Worm (Caenorhabditis elegans): ENCODE measurements around the gene C30H6.8.

The C30H6.8 gene

DNA sequence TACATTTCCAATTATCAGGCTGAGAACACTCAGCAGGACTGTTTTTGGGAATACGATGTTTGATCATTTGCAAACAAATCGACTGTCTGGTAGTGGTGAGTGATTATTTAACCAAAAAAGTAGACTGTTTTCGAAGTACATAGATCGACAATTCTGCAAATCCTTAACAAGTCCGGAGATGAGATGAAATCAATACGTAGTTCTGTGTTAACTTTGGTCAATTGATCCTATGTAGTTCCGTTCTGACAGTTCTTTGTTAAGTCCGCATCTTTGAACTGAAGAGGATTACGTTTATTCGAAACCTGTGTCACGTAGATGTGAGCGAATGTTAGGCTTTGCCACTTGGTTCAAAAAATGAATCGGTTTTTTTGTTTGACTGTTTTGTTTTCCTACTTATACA lies 30.5 kb upstream of the C30H6.8 start, which contains the start of gene clec-199:
TSS of gene clec-199 (plus strand) at position 301 of the 400 bp plus-strand sequence.
- no peak for TF ChIP-seq med-1 (GFP tag; optimal IDR thresholded peaks at IDR 0.05; ENCODE audit: insufficient read depth)
- no peak for TF ChIP-seq klf-2 (GFP tag; conservative IDR thresholded peaks at IDR 0.05)
- TF ChIP-seq T22C8.4 (GFP tag; IDR thresholded peaks at IDR 0.05) = no peak
- TF ChIP-seq flt-1 (GFP tag; IDR thresholded peaks at IDR 0.05) = no peak
- TF ChIP-seq ztf-29 (GFP tag; IDR thresholded peaks at IDR 0.05) = no peak
- no peak for TF ChIP-seq ztf-23 (GFP tag; IDR thresholded peaks at IDR 0.05)
- TF ChIP-seq ref-1 (GFP tag; conservative IDR thresholded peaks at IDR 0.05) = no peak
- no peak for TF ChIP-seq cog-1 (tag; optimal IDR thresholded peaks at IDR 0.05)
- no peak for TF ChIP-seq tab-1 (GFP tag; IDR thresholded peaks at IDR 0.05)

DNA sequence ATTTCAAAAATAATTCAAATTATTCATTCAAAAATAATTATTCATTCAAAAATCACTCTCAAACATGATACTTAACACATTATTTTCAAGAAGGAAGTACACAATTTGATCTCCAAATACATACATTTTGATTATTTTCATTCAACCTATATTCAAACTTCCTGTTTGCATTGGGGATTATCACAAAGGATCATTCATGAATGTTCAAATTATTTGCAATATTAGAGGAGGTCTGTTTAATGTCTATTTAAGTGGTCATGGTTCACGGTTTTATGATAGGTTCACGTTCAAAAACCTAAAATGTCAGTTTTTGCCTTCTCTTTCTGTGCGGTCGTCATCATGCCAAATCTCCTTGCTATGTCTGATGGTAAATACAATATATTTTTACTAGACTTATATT lies 21.0 kb upstream of the C30H6.8 start, which contains the start of gene clec-202:
TSS of gene clec-202 (plus strand) at position 301 of the 400 bp plus-strand sequence.
- TF ChIP-seq ztf-29 (GFP tag; IDR thresholded peaks at IDR 0.05) (no peak), tab-1 (GFP tag; IDR thresholded peaks at IDR 0.05) (no peak), med-1 (GFP tag; optimal IDR thresholded peaks at IDR 0.05; ENCODE audit: insufficient read depth) (no peak), ztf-23 (GFP tag; IDR thresholded peaks at IDR 0.05) (no peak), cog-1 (tag; optimal IDR thresholded peaks at IDR 0.05) (no peak), flt-1 (GFP tag; IDR thresholded peaks at IDR 0.05) (no peak), klf-2 (GFP tag; conservative IDR thresholded peaks at IDR 0.05) (no peak), ref-1 (GFP tag; conservative IDR thresholded peaks at IDR 0.05) (no peak), T22C8.4 (GFP tag; IDR thresholded peaks at IDR 0.05) (no peak)

DNA sequence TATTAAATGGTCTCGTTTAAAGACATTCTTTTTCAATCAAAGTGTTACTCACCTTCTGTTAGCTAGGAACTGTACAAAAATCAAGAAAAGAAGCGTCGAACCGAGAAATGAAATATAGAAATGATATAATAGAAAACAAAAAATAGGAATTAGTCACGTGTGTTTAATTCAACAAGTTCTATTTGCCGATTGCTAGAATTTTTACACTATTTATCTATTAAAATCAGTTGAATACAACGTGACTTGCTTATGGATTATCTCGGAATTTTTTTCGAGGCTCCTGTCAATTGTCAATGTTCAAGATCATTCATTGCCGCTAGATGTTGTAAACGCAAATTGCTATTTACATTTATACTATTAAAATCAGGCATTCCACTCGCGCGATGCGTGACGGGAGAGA lies 14.8 kb upstream of the C30H6.8 start, which contains the start of gene zipt-17:
TSS of gene zipt-17 (minus strand) at position 101 of the 400 bp plus-strand sequence.
- TF ChIP-seq ref-1 (GFP tag; conservative IDR thresholded peaks at IDR 0.05) (no peak), med-1 (GFP tag; optimal IDR thresholded peaks at IDR 0.05; ENCODE audit: insufficient read depth) (no peak), flt-1 (GFP tag; IDR thresholded peaks at IDR 0.05) (no peak), tab-1 (GFP tag; IDR thresholded peaks at IDR 0.05) (no peak), klf-2 (GFP tag; conservative IDR thresholded peaks at IDR 0.05) (no peak), ztf-23 (GFP tag; IDR thresholded peaks at IDR 0.05) (no peak)

DNA sequence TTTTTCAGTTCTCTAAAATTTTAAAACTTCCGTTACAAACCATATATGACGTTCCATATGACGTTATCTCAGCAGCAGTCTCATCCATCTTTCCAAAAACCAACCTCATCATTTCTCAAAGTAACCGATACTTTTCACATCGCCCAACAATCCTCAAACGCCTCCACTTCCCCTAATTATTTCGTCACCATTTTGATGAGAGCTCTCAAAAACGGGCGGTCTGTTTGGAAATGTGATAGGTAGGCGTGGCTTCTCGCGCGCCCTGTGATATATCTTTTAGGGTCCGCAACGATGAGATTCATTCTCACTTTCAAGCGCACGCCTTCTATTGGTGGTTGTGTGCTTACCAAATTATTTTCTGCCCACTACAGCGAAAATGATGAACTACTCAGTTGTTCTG lies 13.8 kb upstream of the C30H6.8 start, which contains the start of gene trh-1:
TSS of gene trh-1 (plus strand) at position 301 of the 400 bp plus-strand sequence.
- TF ChIP-seq T22C8.4 (GFP tag; IDR thresholded peaks at IDR 0.05) = no peak
- TF ChIP-seq ztf-23 (GFP tag; IDR thresholded peaks at IDR 0.05) = no peak
- TF ChIP-seq ztf-29 (GFP tag; IDR thresholded peaks at IDR 0.05) = no peak
- no peak for TF ChIP-seq klf-2 (GFP tag; conservative IDR thresholded peaks at IDR 0.05)
- no peak for TF ChIP-seq cog-1 (tag; optimal IDR thresholded peaks at IDR 0.05)
- no peak for TF ChIP-seq ref-1 (GFP tag; conservative IDR thresholded peaks at IDR 0.05)
- TF ChIP-seq med-1 (GFP tag; optimal IDR thresholded peaks at IDR 0.05; ENCODE audit: insufficient read depth) = no peak
- TF ChIP-seq tab-1 (GFP tag; IDR thresholded peaks at IDR 0.05) = no peak
- no peak for TF ChIP-seq flt-1 (GFP tag; IDR thresholded peaks at IDR 0.05)

DNA sequence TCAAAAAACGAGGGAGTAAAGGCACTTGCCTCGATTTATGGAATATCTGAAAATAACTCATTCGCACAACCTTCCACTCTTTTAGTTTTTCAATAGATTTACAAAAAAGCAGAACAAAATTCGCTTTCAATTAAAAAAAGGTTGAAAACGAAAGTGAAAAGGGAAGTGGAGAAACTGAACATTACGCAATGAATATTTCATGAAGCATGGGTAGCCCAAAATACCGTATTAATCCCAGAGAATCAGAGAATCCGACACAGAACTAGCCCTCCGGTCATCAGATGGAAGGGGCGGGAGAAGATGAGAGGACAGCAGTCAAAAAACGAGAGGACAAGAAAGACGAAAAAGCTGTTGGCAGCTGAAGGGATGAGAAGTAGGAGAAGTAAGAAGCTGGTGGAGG lies 10.7 kb upstream of the C30H6.8 start, which contains the start of gene C30H6.5:
TSS of gene C30H6.5 (plus strand) at position 301 of the 400 bp plus-strand sequence.
- TF ChIP-seq ztf-29 (GFP tag; IDR thresholded peaks at IDR 0.05) (no peak), med-1 (GFP tag; optimal IDR thresholded peaks at IDR 0.05; ENCODE audit: insufficient read depth) (no peak), klf-2 (GFP tag; conservative IDR thresholded peaks at IDR 0.05) (no peak), ztf-23 (GFP tag; IDR thresholded peaks at IDR 0.05) (no peak), T22C8.4 (GFP tag; IDR thresholded peaks at IDR 0.05) (no peak), cog-1 (tag; optimal IDR thresholded peaks at IDR 0.05) (no peak), ref-1 (GFP tag; conservative IDR thresholded peaks at IDR 0.05) (no peak), flt-1 (GFP tag; IDR thresholded peaks at IDR 0.05) (no peak), tab-1 (GFP tag; IDR thresholded peaks at IDR 0.05) (no peak)

DNA sequence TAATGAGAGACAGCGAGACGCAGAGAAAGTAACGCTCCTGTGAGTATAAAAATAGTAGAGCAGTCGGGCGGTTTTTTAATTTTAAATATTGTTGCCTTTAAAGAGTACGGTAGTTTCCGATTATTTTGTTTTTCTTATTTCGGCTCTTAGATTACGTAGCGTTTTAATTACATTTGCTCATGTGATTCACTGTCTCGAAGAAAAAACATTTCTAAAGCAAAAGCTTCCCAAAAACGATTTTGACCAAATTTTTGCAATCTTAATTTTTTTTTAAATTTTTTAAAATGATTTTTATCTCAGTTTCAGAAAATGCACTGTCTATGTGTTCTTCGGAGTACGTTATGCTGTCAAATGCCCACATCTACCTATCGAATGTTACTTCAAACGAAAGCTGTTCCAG lies 6.0 kb upstream of the C30H6.8 start, which contains the start of gene haf-1:
TSS of gene haf-1 (plus strand) at position 301 of the 400 bp plus-strand sequence.
- TF ChIP-seq ref-1 (GFP tag; conservative IDR thresholded peaks at IDR 0.05) (no peak), T22C8.4 (GFP tag; IDR thresholded peaks at IDR 0.05) (no peak), tab-1 (GFP tag; IDR thresholded peaks at IDR 0.05) (no peak), ztf-29 (GFP tag; IDR thresholded peaks at IDR 0.05) (no peak), klf-2 (GFP tag; conservative IDR thresholded peaks at IDR 0.05) (no peak), ztf-23 (GFP tag; IDR thresholded peaks at IDR 0.05) (no peak), flt-1 (GFP tag; IDR thresholded peaks at IDR 0.05) (no peak), med-1 (GFP tag; optimal IDR thresholded peaks at IDR 0.05; ENCODE audit: insufficient read depth) (no peak), cog-1 (tag; optimal IDR thresholded peaks at IDR 0.05) (no peak)

DNA sequence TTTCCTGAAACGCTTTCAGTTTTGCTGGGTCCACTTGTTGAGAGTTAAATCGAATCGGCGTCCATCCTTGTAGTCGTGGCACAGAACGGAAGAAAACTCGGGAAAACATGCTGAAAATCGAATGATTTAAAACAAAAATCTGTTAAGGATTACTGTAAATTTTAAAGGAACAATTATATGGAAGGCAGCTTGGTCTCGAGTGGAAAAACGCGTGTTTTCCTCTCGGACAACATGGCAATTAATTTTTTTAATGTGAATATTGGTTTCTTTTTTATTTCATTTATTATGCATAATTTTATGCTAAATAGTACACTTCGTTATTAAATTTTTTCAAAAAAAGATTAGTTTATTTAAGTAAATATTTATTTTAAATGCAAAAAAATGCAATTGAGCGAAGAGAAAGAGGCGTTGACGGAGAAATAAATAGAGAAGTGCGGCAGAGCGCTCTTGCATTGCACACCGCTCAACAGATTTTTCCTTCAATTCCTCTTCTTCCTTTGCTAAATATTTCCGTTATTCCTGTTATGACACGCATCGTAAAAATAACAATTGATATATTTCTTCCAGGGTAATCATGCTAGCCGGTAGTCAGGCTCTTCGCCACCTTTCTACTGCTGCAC lies 2.0 kb upstream of the C30H6.8 start, which contains the start of the genes C30H6.9 and dlat-2:
TSS of gene C30H6.9 (minus strand) at position 110 of the 620 bp plus-strand sequence.
TSS of gene dlat-2 (plus strand) at position 566 of the 620 bp plus-strand sequence.
- TF ChIP-seq tab-1 (GFP tag; IDR thresholded peaks at IDR 0.05) = no peak
- TF ChIP-seq cog-1 (tag; optimal IDR thresholded peaks at IDR 0.05) = no peak
- TF ChIP-seq ztf-29 (GFP tag; IDR thresholded peaks at IDR 0.05) = no peak
- no peak for TF ChIP-seq klf-2 (GFP tag; conservative IDR thresholded peaks at IDR 0.05)
- no peak for TF ChIP-seq med-1 (GFP tag; optimal IDR thresholded peaks at IDR 0.05; ENCODE audit: insufficient read depth)
- TF ChIP-seq T22C8.4 (GFP tag; IDR thresholded peaks at IDR 0.05) = no peak
- TF ChIP-seq flt-1 (GFP tag; IDR thresholded peaks at IDR 0.05) = no peak
- TF ChIP-seq ztf-23 (GFP tag; IDR thresholded peaks at IDR 0.05) = no peak
- no peak for TF ChIP-seq ref-1 (GFP tag; conservative IDR thresholded peaks at IDR 0.05)

DNA sequence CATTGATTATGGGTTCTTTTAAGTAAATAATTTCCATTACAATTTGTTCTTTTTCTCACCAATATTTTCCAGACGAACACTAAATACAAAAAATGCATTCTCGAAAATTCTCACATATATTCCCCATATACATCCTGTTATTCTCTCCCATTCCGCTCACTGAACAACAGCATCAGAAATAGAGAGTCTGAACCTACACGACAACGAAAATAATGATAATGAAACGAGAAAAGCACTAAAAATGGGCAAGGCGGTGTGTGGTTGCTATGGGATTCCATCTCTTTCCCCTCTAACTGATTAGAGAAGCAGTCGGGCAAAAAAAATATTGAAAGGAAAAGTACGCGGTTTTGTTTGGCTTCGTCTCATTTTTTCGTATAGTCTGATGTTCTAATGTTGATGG lies 917 bp downstream of the C30H6.8 start, which contains the start of gene C30H6.12:
TSS of gene C30H6.12 (plus strand) at position 301 of the 400 bp plus-strand sequence.
- TF ChIP-seq klf-2 (GFP tag; conservative IDR thresholded peaks at IDR 0.05) (no peak), cog-1 (tag; optimal IDR thresholded peaks at IDR 0.05) (no peak), ztf-29 (GFP tag; IDR thresholded peaks at IDR 0.05) (no peak), ref-1 (GFP tag; conservative IDR thresholded peaks at IDR 0.05) (no peak), flt-1 (GFP tag; IDR thresholded peaks at IDR 0.05) (no peak), ztf-23 (GFP tag; IDR thresholded peaks at IDR 0.05) (no peak), tab-1 (GFP tag; IDR thresholded peaks at IDR 0.05) (no peak), med-1 (GFP tag; optimal IDR thresholded peaks at IDR 0.05; ENCODE audit: insufficient read depth) (no peak), T22C8.4 (GFP tag; IDR thresholded peaks at IDR 0.05) (no peak)

DNA sequence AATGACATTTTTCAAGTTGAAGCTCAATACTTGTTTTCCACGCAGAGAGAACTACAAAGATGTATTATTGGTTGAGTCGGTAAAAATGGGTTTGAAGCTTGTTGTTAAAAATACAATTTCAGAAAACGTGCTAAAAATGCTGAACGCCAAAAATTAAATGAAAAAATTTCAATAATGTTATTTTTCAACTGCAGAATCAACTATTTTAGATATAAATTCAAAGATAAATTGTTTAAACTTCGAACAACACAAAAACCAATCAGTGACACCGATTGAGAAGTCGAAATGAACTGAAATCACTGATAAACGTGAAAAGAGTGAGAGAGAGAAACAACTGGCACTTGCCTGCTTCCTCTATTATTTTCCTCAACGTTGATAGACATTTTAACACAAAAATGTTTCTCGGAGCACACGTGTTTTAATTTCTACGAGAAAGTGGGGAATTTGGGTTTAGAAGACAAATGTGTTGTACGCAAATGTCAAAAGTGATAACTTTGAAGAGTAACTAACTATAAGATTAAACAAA lies 5.4 kb downstream of the C30H6.8 start, which contains the start of gene T02D1.8:
TSS of gene T02D1.8 (minus strand) at position 51 of the 526 bp plus-strand sequence.
- no peak for TF ChIP-seq med-1 (GFP tag; optimal IDR thresholded peaks at IDR 0.05; ENCODE audit: insufficient read depth)
- no peak for TF ChIP-seq klf-2 (GFP tag; conservative IDR thresholded peaks at IDR 0.05)
- no peak for TF ChIP-seq ref-1 (GFP tag; conservative IDR thresholded peaks at IDR 0.05)
- no peak for TF ChIP-seq ztf-29 (GFP tag; IDR thresholded peaks at IDR 0.05)
- TF ChIP-seq ztf-23 (GFP tag; IDR thresholded peaks at IDR 0.05) = no peak
- no peak for TF ChIP-seq tab-1 (GFP tag; IDR thresholded peaks at IDR 0.05)
- no peak for TF ChIP-seq T22C8.4 (GFP tag; IDR thresholded peaks at IDR 0.05)
- no peak for TF ChIP-seq flt-1 (GFP tag; IDR thresholded peaks at IDR 0.05)
- TF ChIP-seq cog-1 (tag; optimal IDR thresholded peaks at IDR 0.05) = no peak
